Fruit fly (Drosophila melanogaster) ovary, adult (tissue): ENCODE data around the gene Ppm1.
A peak's percentile ranks its signal among the peaks of the same experiment; 100 is the strongest.

Experiments
- CG17801 ChIP-seq: fragments of 200-800 bp; optimal IDR thresholded peaks from 2 replicates; lab custom pipeline; 2019; ENCODE audit warnings: missing biosample characterization, mild to moderate bottlenecking, missing genetic modification characterization, moderate library complexity; ENCODE audit not compliant: partially characterized antibody

Ppm1 gene

DNA sequence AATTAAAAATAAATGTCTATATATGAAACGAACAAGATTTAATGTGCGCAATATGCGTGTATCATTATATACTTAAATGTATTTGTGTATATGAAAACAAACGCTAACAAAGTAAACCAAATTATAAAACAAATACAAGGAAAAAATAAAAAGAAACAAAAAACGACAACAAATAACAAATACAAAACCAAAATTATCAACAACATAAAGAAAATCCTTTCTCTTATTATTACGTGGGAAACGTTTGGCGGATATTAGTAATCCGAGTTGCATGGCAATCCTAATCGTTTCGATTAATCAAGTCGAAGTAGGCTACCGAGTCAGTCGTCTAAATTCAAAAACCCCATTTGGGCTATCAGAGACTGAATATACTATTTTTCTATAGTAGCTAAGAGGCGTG lies at the start of gene Ppm1:
Ppm1 (plus strand) TSS at position 301 of the 400 bp plus-strand sequence.
- TF ChIP-seq CG17801 (GFP tag; lab: Kevin White, UChicago) = no peak

DNA sequence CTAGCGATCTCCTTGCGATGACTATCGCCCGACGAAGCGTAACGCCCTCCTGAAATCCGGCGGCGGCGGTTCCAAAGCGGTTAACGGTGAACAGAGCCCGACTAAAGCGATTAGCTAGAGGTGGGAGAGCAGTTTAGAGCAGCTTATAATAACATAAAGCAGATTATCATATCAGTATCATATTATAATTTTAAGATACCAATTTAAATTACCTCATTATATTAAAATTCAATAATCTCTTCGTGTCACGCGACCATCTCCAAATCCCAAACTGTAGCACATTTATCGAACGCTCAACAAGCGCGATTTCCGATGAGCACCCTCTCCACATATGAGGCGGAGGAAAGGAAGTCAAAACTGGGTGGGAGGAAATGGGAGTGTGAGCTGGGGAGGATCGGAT lies 47.3 kb upstream of the Ppm1 start:
- TF ChIP-seq CG17801 (GFP tag; lab: Kevin White, UChicago) = no peak

DNA sequence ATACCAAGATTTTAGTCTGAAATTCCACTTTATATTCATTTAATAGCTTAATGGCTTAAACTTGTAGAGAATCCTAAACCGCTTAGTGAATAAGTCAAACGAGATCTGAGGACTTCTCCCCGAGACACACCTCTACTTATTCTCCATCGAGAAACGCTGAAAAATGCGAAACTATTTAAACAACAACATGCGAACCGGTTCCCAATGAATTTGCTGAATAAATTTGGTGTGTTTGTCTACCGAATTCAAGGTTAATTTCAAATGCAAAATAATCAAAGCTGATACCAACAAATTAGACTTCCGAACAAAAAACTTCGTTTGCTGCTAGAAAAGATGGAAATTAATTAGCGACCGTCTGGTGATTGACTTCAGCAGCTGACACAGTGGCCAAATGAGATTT lies 45.0 kb upstream of the Ppm1 start:
- TF ChIP-seq CG17801 (GFP tag; lab: Kevin White, UChicago) = no peak

DNA sequence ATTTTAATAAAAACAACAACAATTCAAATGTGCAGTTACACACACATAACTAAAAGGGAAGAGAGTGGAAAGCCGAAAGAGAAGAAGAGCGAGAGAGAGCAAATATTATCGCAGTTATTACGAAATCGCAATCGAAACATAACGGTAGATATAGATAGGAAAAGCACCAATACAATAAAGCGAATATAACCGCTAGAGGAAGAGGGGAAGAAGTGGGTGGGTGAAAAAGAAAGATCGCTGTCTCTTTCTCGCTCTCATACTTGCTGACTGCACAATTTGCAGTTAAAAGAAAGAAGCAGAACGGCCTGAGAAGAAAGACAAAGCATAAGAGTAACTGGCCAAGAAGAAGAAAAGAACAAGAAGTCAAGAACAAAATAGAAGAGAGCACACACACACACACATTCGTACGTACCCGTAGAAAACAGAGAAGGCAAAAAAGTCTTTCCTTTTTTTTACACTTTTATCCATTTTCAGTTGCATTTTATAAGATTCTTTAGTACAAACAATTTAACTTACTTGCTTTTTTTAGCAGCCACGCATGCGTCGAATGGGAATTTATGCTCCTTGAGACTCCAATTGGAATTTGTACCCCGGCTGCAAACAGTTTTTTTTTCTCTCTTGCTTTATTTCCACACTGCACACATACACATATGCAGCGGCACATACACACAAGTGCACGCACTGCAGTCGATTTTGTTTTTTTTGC lies 41.6 kb upstream of the Ppm1 start:
- peak; percentile 70 for TF ChIP-seq CG17801 (GFP tag; lab: Kevin White, UChicago)

DNA sequence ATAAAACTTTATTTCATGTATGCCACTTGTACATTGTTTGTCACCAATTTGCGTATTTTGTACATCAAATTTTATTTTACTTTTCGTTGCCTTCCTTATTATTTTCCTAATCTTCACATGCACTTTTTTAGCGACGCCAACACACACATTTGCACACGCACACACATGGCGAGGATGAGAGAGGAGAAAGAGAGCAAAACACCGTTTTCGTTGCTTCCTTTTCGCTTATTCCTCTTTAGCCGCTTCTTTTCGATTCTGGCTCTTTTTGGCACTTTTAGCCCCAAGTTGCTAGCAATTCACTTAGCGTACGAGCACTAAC lies 41.1 kb upstream of the Ppm1 start:
- no peak for TF ChIP-seq CG17801 (GFP tag; lab: Kevin White, UChicago)

DNA sequence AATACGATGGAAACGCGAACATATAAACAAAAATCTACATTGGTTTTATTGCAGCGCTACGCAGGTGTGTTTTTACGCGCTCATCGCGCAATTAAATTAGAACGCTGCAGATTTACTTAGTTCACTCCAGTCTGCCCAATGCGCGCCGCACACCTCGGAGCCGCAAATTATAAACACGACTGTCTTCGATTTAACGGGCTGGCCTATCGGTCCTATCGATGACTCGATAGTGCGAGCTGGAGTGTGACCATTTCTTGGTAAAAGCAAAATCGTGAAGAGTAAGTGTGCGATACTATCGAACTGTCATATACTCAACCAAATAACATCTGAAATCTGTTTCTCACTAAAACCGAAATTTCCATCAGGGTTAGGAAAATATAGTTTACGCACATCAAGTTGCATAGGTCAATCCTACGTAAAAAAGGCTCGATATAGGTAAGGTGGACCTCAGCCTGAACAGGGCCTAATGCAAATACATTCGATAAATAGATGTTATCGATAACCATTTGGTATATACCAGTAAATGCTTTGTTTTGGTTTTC lies 40.6 kb upstream of the Ppm1 start, which contains the start of the genes klar and BORCS6:
klar (minus strand) TSS at position 183 of the 542 bp plus-strand sequence.
BORCS6 (plus strand) TSS at position 420 of the 542 bp plus-strand sequence.
- no peak for TF ChIP-seq CG17801 (GFP tag; lab: Kevin White, UChicago)

DNA sequence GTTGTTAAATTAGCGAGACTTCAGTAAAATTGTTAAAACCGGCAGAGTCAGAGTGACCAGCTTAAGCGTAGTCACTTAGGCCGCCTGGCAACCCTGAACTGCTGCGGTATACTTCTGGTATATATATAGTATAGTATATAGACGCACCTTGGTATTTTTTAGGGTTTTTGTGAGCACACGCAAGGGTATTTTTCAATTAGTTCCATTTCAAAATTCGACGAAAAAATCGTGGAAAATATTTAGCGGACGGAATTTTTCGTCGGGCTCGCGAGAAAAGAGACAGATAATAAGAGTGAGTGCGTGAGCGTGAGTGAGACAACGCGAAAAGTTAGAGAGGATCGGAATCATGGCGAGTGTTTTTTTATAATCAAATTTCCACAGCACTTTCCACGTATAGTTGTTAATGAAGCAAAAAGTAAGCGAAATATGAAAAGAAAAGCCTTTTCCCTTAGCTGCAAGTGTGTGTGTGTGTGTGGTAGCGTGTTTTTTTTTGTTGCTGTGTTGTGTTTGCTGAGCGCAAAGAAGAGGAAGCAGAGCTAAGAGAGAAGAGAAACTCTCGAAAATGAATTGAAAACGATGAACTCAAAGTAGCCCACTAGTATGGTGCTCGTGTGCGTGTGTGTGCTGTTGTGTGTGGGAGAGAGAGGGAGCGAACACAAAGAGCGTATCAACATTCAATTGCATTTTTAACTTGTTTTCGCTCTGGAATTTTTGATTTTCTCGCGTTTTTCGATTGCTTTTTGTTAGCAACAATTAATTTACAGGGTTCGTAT lies 38.1 kb upstream of the Ppm1 start, which contains the start of the genes Cypl and Hipk:
Cypl (minus strand) TSS at position 69 of the 773 bp plus-strand sequence.
Hipk (plus strand) TSS at position 198 of the 773 bp plus-strand sequence.
- peak; percentile 62 for TF ChIP-seq CG17801 (GFP tag; lab: Kevin White, UChicago)

DNA sequence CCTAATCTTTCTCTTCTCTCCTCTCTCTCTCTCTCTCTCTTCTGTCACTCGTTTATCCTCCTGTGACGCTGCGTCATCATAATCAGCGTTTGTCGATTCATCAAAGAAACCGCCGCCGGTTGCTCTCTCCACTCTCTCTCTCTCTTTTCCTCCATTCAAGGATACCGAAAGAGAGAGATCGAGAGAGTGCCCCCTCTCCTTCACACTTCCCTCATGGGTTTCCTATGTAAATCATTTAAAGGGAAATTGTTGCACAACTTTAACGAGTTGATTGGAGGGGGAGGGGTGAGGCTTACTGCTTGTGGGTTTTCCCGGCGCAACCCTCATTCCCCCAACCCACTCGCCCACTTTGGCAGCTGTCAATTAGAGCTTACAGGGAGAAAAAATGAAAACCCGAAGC lies 36.9 kb upstream of the Ppm1 start:
- TF ChIP-seq CG17801 (GFP tag; lab: Kevin White, UChicago) = no peak

DNA sequence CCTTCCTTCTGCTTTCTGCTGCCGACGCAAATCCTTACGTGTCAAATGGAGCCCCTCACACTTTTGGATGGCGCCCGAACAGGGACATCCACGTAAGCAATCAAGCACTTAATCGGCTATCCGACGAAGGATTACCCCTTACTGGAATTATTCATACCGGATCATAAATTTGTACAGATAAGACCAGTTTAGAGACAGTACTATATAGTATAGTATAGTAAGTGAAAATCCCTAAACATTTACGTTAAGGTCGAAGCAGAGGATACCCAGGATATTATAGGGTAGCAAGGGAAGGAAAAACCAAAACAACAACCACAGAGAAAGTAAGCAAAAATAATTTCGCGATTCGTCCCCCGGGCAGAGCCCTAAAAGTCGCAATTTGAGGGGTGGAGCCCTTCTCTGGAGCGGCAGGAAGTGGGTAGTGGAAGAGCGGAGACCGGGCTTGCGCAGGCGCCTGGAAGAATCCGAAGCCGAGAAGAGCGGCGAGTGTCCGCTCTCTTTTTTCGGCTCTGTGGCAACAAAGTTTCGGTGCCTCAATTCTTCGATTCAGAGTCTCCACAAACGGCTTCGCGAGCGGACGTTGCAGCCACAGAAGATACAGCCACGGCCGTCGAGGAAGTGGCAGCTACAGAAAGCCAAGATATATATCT lies 35.5 kb upstream of the Ppm1 start:
- TF ChIP-seq CG17801 (GFP tag; lab: Kevin White, UChicago) = no peak

DNA sequence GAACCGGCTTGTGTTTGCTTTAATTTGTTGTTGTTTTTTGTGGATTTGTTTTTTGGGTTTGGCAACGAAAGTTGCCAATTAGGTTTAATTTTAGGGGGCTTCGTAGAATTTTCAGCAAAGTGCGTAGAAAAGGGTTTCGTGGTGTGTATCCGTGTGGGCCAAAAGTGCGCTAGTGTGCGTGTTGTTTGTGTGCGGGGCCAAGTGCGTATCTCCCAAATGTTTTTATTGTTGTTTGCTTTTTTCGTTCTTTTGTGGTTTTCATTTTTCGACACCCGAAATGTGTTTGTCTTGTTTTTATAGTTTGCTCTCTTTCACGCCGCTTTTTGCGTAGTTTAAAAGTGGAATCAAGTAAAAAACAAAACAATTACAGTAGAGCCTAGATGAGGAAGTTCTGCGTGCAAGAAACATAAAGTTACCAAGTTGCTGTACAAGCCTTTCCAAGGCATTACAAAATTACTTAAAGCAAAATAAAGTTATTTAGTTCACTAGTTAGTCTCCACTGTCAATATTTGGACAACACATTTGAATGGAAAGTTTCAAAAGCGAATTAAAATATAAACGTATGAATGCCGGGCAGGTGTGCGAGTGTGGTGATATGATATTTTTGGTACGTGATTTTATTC lies 34.2 kb upstream of the Ppm1 start:
- TF ChIP-seq CG17801 (GFP tag; lab: Kevin White, UChicago) = peak; percentile 65

DNA sequence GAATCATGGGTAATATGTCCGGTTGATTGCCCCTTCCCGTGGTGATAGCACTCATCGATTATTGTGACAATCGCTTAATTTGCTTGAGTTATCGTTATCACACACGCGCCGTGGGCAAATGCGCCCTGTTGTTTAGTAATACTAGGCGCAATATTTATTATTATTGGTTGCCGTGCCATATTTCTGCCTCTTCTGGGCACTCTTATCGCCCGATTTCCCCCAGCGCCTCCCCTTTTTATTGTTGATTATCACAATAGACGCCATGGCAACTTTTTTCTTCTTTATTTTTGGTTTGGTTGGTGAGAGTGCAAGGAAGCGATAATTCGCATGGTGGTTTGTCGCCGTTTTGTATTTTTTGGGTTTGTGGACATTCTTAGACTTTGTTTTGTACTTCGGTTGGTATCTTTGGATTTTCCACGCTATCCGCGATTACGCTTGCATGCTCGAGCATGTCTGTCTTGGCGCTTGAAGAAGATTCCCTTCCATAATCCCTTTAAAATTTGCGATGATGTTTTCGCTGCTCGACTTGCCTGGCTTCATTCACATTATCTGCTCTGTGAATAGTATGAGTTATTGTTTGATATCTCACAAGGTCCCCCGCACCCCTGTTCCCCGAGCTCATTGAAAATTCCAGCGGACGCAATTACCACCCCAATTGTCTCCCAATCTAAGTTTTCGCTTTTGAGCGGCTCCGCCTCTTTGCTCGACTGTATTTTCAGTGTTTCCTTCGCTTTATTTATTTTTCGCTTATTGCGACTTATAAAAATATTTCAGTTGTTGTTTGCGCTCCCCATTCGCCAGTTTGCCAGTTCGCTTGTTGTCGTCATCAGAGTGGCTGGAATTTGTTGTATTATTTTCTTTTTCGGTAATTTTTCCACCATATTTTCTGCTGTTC lies 32.6 kb upstream of the Ppm1 start:
- peak; percentile 38 for TF ChIP-seq CG17801 (GFP tag; lab: Kevin White, UChicago)

DNA sequence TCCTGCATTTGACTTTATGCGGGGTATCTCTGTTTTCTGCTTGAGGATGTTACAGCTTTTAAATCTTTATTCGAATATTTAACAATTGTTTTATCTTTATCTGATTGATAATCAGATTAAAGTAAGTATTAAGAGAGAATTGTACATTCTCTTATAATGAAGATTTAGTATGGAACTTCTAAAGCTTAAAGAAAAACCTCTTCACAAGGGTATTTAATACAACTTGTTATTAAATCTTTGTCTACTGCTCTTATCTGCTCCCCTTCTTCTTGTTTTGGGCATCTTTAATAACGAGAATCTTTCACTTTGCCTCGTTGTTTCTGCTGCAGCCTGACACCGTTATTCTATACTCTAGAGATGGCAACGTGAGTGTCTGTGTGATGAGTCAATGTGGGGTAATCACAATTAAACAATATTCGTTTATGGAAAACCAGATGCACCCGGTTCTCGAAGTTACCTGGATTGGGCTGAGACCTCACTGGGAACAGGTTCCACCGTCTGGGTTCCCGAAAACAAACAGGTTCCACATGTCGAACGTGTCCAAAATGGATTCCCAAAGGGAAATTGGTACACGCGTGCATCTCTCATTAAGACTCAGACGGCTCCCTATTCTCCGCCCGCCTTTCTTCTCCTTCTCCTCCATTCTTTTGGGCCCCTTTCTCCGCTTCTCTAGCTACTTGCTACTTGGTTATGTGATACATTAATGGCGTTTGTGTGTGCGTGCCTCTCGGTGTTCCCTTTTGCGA lies 30.9 kb upstream of the Ppm1 start:
- no peak for TF ChIP-seq CG17801 (GFP tag; lab: Kevin White, UChicago)

DNA sequence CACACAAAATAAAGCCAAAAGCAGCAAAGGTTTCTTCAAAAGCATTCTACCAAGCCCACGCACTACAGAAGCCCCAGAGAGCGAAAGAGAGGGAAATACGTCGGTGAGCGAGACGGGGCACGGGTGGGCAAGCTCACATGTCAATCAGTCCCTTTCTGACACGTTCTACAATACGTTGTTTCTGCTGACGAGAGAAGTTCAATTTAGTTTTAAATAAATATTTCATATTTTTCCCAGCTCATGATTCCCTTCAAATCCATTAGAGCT lies 30.4 kb upstream of the Ppm1 start:
- no peak for TF ChIP-seq CG17801 (GFP tag; lab: Kevin White, UChicago)
